Worm (Caenorhabditis elegans): Measurements from ENCODE around the gene srd-11.
A peak's percentile ranks its signal among the peaks of the same experiment; 100 is the strongest.

ce11 chrV:13576828-13577227 is 42.8 kb downstream of the srd-11 start:
- TF ChIP-seq pha-4 (GFP tag; IDR thresholded peaks at IDR 0.05) (no peak), pha-4 (tag; optimal IDR thresholded peaks at IDR 0.05) (no peak), ces-1 (GFP tag; optimal IDR thresholded peaks at IDR 0.05) (no peak), dmd-8 (GFP tag; IDR thresholded peaks at IDR 0.05) (no peak), lin-38 (GFP tag; IDR thresholded peaks at IDR 0.05) (no peak), aha-1 (tag) (peak; percentile 0), lin-13 (GFP tag; optimal IDR thresholded peaks at IDR 0.05) (no peak), R02D3.7 (tag; optimal IDR thresholded peaks at IDR 0.05) (no peak), nhr-77 (tag; optimal IDR thresholded peaks at IDR 0.05) (no peak), spr-1 (tag; optimal IDR thresholded peaks at IDR 0.05) (no peak)

All from whole organism, L4 larva.